Fruit fly (Drosophila melanogaster): ENCODE results near the gene asun.
A peak's percentile ranks its signal among the peaks of the same experiment; 100 is the strongest.

DNA sequence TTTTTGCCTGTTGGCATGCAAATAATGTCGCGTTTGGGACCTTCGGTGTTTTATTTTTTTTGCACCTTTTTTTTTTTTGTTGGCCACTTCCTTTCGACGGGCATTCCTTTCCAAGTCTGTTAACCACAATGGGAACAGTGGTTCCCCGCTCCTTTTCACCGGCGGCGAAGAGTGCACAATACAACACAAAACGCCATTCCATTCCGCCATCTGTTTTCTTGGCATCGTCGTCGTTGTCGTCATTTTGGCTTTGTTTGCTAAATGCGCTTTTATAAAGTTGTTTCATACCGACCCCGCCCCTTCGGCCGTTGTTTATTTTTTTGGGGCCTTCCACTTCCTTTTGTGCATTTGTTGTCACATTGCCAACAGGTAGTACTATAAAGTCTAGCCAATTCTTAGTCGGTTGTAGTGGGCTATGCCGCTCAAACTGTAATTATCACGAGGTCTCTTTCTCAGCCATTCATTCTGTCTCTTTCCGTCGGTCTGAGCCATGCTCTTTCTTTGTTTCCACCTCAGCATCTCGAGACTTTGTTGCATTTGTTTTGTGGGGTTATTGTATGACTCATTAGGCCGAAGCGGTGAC lies 26.3 kb downstream of the asun start:
- TF ChIP-seq D1 (tag; optimal IDR thresholded peaks at IDR 0.05): no peak
- no peak for TF ChIP-seq Pif1B (GFP tag; optimal IDR thresholded peaks at IDR 0.05)
- no peak for TF ChIP-seq CG9948 (tag; optimal IDR thresholded peaks at IDR 0.05)
- no peak for TF ChIP-seq CG15710 (tag; optimal IDR thresholded peaks at IDR 0.05)
- TF ChIP-seq EcR (GFP tag; optimal IDR thresholded peaks at IDR 0.05): peak; percentile 82
- no peak for TF ChIP-seq CG8159 (tag; optimal IDR thresholded peaks at IDR 0.05)
- TF ChIP-seq CG13204 (GFP tag; optimal IDR thresholded peaks at IDR 0.05): no peak
- no peak for TF ChIP-seq gl (tag; optimal IDR thresholded peaks at IDR 0.05)
- TF ChIP-seq Ets98B (GFP tag; IDR thresholded peaks at IDR 0.05): no peak
- TF ChIP-seq CG34367 (tag; optimal IDR thresholded peaks at IDR 0.05): no peak
- TF ChIP-seq CG8301 (tag; optimal IDR thresholded peaks at IDR 0.05): no peak
- no peak for TF ChIP-seq CG10348 (GFP tag; IDR thresholded peaks at IDR 0.05)
- TF ChIP-seq CG32121 (GFP tag; IDR thresholded peaks at IDR 0.05): no peak

All from whole organism, pupa.